Worm (Caenorhabditis elegans) whole organism, early embryonic: ENCODE data around the gene egl-26.

Experiments used
- ceh-36 ChIP-seq: sonication (generic microtip); optimal IDR thresholded peaks from 2 replicates; lab custom pipeline; 2016; ENCODE audit warnings: missing genetic modification characterization, inconsistent platforms, missing compliant biosample characterization
- tbx-37 ChIP-seq: fragments of 200-800 bp; sonication (Bioruptor generic); conservative IDR thresholded peaks from 2 replicates; pipeline ENCODE4 v1.3.6; 2022; ENCODE audit warnings: missing genetic modification reagents, missing genetic modification characterization, missing compliant biosample characterization

DNA sequence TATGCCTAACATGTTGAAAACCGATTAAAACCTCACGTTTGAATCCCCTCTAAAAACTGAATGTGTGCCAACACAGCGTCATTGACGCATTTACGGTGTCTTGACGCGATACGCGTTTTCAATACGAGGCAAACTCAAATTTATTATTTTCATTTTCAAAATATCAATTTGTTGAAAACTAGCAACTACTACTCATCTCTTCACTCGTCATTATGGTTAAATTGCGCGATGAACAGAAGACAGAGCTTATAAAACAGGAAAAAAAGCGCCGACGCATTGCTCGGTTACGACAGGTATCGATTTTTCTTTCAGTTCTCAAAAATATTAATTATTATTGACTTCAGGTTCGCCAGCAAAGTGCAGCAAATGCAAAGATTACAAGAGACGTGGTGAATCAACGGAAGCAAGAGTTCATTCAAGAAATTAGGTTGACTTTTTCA lies 44.9 kb upstream of the egl-26 start, which contains the start of gene enee-1:
- TF ChIP-seq ceh-36 (tag; lab: Kevin White, UChicago) (no peak), tbx-37 (GFP tag; lab: Robert Waterston, UW) (no peak)
